In genomic region chrX:17600139-17600538, ce11 we compare ENCODE assay signal across 4 worm cellular contexts.
TF ChIP-seq lines count a peak whose summit lies in the region.

lec-9 (plus strand) TSS chrX:17600487.

TF ChIP-seq in whole organism, L1 larva, 84 proteins besides CTCF, POLR2A, EP300 and RAD21 (continued from another document):
- TF ChIP-seq lin-35 (GFP tag; optimal IDR thresholded peaks at IDR 0.05; lab: Kevin White, UChicago) (peak in 1 of 2 experiments; percentile 58), snpc-4 (tag; optimal IDR thresholded peaks at IDR 0.05; lab: Kevin White, UChicago) (no peak), rnt-1 (tag; optimal IDR thresholded peaks at IDR 0.05; lab: Kevin White, UChicago) (no peak), C16A3.4 (tag; optimal IDR thresholded peaks at IDR 0.05; lab: Kevin White, UChicago) (no peak), vab-15 (tag; optimal IDR thresholded peaks at IDR 0.05; lab: Kevin White, UChicago) (no peak), fkh-4 (tag; optimal IDR thresholded peaks at IDR 0.05; lab: Kevin White, UChicago; ENCODE audit: borderline replicate concordance) (no peak), snu-23 (GFP tag; optimal IDR thresholded peaks at IDR 0.05; lab: Kevin White, UChicago) (no peak), hpl-2 (GFP tag; optimal IDR thresholded peaks at IDR 0.05; lab: Kevin White, UChicago) (no peak), pqm-1 (tag; optimal IDR thresholded peaks at IDR 0.05; lab: Kevin White, UChicago) (no peak), ceh-8 (GFP tag; optimal IDR thresholded peaks at IDR 0.05; lab: Kevin White, UChicago) (no peak), efl-3 (GFP tag; optimal IDR thresholded peaks at IDR 0.05; lab: Kevin White, UChicago) (no peak), grh-1 (GFP tag; IDR thresholded peaks at IDR 0.05; lab: Robert Waterston, UW) (no peak), Y116A8C.19 (tag; optimal IDR thresholded peaks at IDR 0.05; lab: Kevin White, UChicago; ENCODE audit: borderline replicate concordance) (no peak), blmp-1 (tag; optimal IDR thresholded peaks at IDR 0.05; lab: Kevin White, UChicago) (peak; percentile 43), sup-37 (GFP tag; optimal IDR thresholded peaks at IDR 0.05; lab: Kevin White, UChicago) (no peak), nhr-19 (GFP tag; conservative IDR thresholded peaks at IDR 0.05; lab: Robert Waterston, UW) (no peak), pax-3 (tag; optimal IDR thresholded peaks at IDR 0.05; lab: Kevin White, UChicago) (peak; percentile 57), tlp-1 (tag; optimal IDR thresholded peaks at IDR 0.05; lab: Kevin White, UChicago) (no peak), mep-1 (tag; optimal IDR thresholded peaks at IDR 0.05; lab: Kevin White, UChicago) (no peak), nhr-90 (tag; optimal IDR thresholded peaks at IDR 0.05; lab: Kevin White, UChicago; ENCODE audit: poor library complexity) (peak; percentile 12), elt-3 (tag; optimal IDR thresholded peaks at IDR 0.05; lab: Kevin White, UChicago) (no peak), nhr-11 (tag; optimal IDR thresholded peaks at IDR 0.05; lab: Kevin White, UChicago) (no peak), unc-30 (tag; optimal IDR thresholded peaks at IDR 0.05; lab: Kevin White, UChicago) (no peak), dsc-1 (tag; optimal IDR thresholded peaks at IDR 0.05; lab: Kevin White, UChicago) (no peak), nhr-47 (tag; optimal IDR thresholded peaks at IDR 0.05; lab: Kevin White, UChicago) (no peak), dpl-1 (GFP tag; optimal IDR thresholded peaks at IDR 0.05; lab: Kevin White, UChicago) (no peak), fos-1 (tag; optimal IDR thresholded peaks at IDR 0.05; lab: Kevin White, UChicago) (no peak), nhr-71 (tag; optimal IDR thresholded peaks at IDR 0.05; lab: Kevin White, UChicago) (peak; percentile 30), elt-2 (tag; optimal IDR thresholded peaks at IDR 0.05; lab: Kevin White, UChicago) (peak; percentile 97), tbx-2 (tag; optimal IDR thresholded peaks at IDR 0.05; lab: Kevin White, UChicago) (no peak), fkh-10 (GFP tag; optimal IDR thresholded peaks at IDR 0.05; lab: Kevin White, UChicago) (no peak)

TF ChIP-seq in whole organism, L2 larva, 48 proteins besides CTCF, POLR2A, EP300 and RAD21 (continued from another document):
- TF ChIP-seq fos-1 (tag; optimal IDR thresholded peaks at IDR 0.05; lab: Kevin White, UChicago): peak; percentile 94
- TF ChIP-seq lsy-2 (tag; optimal IDR thresholded peaks at IDR 0.05; lab: Kevin White, UChicago): no peak
- TF ChIP-seq nhr-21 (tag; optimal IDR thresholded peaks at IDR 0.05; lab: Kevin White, UChicago): no peak
- no peak for TF ChIP-seq ztf-11 (tag; optimal IDR thresholded peaks at IDR 0.05; lab: Kevin White, UChicago)
- peak; percentile 36 for TF ChIP-seq gmeb-1 (tag; optimal IDR thresholded peaks at IDR 0.05; lab: Kevin White, UChicago)
- no peak for TF ChIP-seq lin-39 (tag; optimal IDR thresholded peaks at IDR 0.05; lab: Kevin White, UChicago)
- TF ChIP-seq nhr-77 (tag; optimal IDR thresholded peaks at IDR 0.05; lab: Kevin White, UChicago): no peak
- no peak for TF ChIP-seq nhr-12 (tag; optimal IDR thresholded peaks at IDR 0.05; lab: Kevin White, UChicago)
- no peak for TF ChIP-seq ama-1 (optimal IDR thresholded peaks at IDR 0.05; lab: Kevin White, UChicago)
- TF ChIP-seq lin-13 (GFP tag; optimal IDR thresholded peaks at IDR 0.05; lab: Kevin White, UChicago): no peak
- TF ChIP-seq ztf-4 (tag; optimal IDR thresholded peaks at IDR 0.05; lab: Kevin White, UChicago): no peak
- TF ChIP-seq dmd-4 (tag; optimal IDR thresholded peaks at IDR 0.05; lab: Kevin White, UChicago): no peak
TF ChIP-seq in whole organism, L2 larva: peak in this region for 6.

TF ChIP-seq in whole organism, L3 larva, 47 proteins besides CTCF, POLR2A, EP300 and RAD21 (continued from another document):
- no peak for TF ChIP-seq ama-1 (optimal IDR thresholded peaks at IDR 0.05; lab: Kevin White, UChicago)
- TF ChIP-seq nhr-77 (tag; optimal IDR thresholded peaks at IDR 0.05; lab: Kevin White, UChicago): no peak
- no peak for TF ChIP-seq ceh-9 (tag; optimal IDR thresholded peaks at IDR 0.05; lab: Kevin White, UChicago)
- no peak for TF ChIP-seq nhr-11 (tag; optimal IDR thresholded peaks at IDR 0.05; lab: Kevin White, UChicago)
- no peak for TF ChIP-seq ZK546.5 (tag; optimal IDR thresholded peaks at IDR 0.05; lab: Kevin White, UChicago)
- TF ChIP-seq elt-3 (tag; optimal IDR thresholded peaks at IDR 0.05; lab: Kevin White, UChicago): no peak
- no peak for TF ChIP-seq sea-2 (GFP tag; optimal IDR thresholded peaks at IDR 0.05; lab: Kevin White, UChicago)
TF ChIP-seq in whole organism, L3 larva: peak in this region for 4.

TF ChIP-seq in whole organism, L4 larva, 104 proteins besides CTCF, POLR2A, EP300 and RAD21 (continued from another document):
- TF ChIP-seq ces-1 (GFP tag; optimal IDR thresholded peaks at IDR 0.05; lab: Kevin White, UChicago) (no peak), php-3 (GFP tag; IDR thresholded peaks at IDR 0.05; lab: Robert Waterston, UW) (peak; percentile 55), rbr-2 (tag; optimal IDR thresholded peaks at IDR 0.05; lab: Kevin White, UChicago) (no peak), hlh-30 (tag; optimal IDR thresholded peaks at IDR 0.05; lab: Kevin White, UChicago; ENCODE audit: insufficient read depth) (peak; percentile 26), daf-19 (GFP tag; conservative IDR thresholded peaks at IDR 0.05; lab: Robert Waterston, UW) (no peak), nhr-6 (tag; optimal IDR thresholded peaks at IDR 0.05; lab: Kevin White, UChicago) (peak; percentile 88), nhr-25 (tag; optimal IDR thresholded peaks at IDR 0.05; lab: Kevin White, UChicago; ENCODE audit: borderline replicate concordance, insufficient read depth) (no peak), pqm-1 (tag; optimal IDR thresholded peaks at IDR 0.05; lab: Kevin White, UChicago) (peak; percentile 96), lin-38 (GFP tag; IDR thresholded peaks at IDR 0.05; lab: Robert Waterston, UW) (no peak), D1046.2 (GFP tag; IDR thresholded peaks at IDR 0.05; lab: Robert Waterston, UW) (no peak), lin-15B (tag; optimal IDR thresholded peaks at IDR 0.05; lab: Kevin White, UChicago) (no peak), spr-3 (GFP tag; optimal IDR thresholded peaks at IDR 0.05; lab: Kevin White, UChicago) (no peak), mdl-1 (tag; optimal IDR thresholded peaks at IDR 0.05; lab: Kevin White, UChicago) (peak in 1 of 2 experiments; percentile 52), mxl-2 (GFP tag; conservative IDR thresholded peaks at IDR 0.05; lab: Robert Waterston, UW) (no peak), nhr-28 (tag; optimal IDR thresholded peaks at IDR 0.05; lab: Kevin White, UChicago) (peak; percentile 76), hlh-11 (tag; optimal IDR thresholded peaks at IDR 0.05; lab: Kevin White, UChicago) (peak; percentile 87), ctbp-1 (GFP tag; IDR thresholded peaks at IDR 0.05; lab: Robert Waterston, UW) (no peak), ama-1 (optimal IDR thresholded peaks at IDR 0.05; lab: Kevin White, UChicago) (no peak), nhr-11 (tag; optimal IDR thresholded peaks at IDR 0.05; lab: Kevin White, UChicago) (peak; percentile 5), mdt-29 (GFP tag; IDR thresholded peaks at IDR 0.05; lab: Robert Waterston, UW) (no peak), Y48G9A.11 (GFP tag; IDR thresholded peaks at IDR 0.05; lab: Robert Waterston, UW) (no peak), lin-1 (GFP tag; IDR thresholded peaks at IDR 0.05; lab: Robert Waterston, UW) (peak; percentile 59; the same call in 1 of the 2 replicates), attf-4 (tag; optimal IDR thresholded peaks at IDR 0.05; lab: Kevin White, UChicago) (no peak), mep-1 (tag; optimal IDR thresholded peaks at IDR 0.05; lab: Kevin White, UChicago) (peak; percentile 8), saeg-2 (GFP tag; IDR thresholded peaks at IDR 0.05; lab: Robert Waterston, UW) (no peak), mxl-3 (GFP tag; optimal IDR thresholded peaks at IDR 0.05; lab: Kevin White, UChicago) (peak; percentile 31)
TF ChIP-seq in whole organism, L4 larva: peak in this region for 20.
